Worm (Caenorhabditis elegans) whole organism, L1 larva: Measurements from ENCODE around the gene F38A5.6.
A peak's percentile ranks its signal among the peaks of the same experiment; 100 is the strongest.

ENCODE experiments used
- C04F5.9 ChIP-seq: sonication (generic microtip); optimal IDR thresholded peaks from 2 replicates; lab custom pipeline; 2016; ENCODE audit warnings: missing genetic modification characterization, missing compliant biosample characterization
- C34B4.2 ChIP-seq: sonication (generic microtip); optimal IDR thresholded peaks from 2 replicates; lab custom pipeline; 2017; ENCODE audit warnings: mild to moderate bottlenecking, missing genetic modification characterization, missing compliant biosample characterization
- aly-2 ChIP-seq: fragments of 150-350 bp; optimal IDR thresholded peaks from 2 replicates; lab custom pipeline; 2014; ENCODE audit warnings: missing biosample characterization, missing genetic modification characterization
- ama-1 ChIP-seq: fragments of 150-350 bp; optimal IDR thresholded peaks from 2 replicates; lab custom pipeline; 2014
- blmp-1 ChIP-seq: fragments of 150-350 bp; optimal IDR thresholded peaks from 2 replicates; lab custom pipeline; 2014; ENCODE audit warnings: missing biosample characterization, missing genetic modification characterization
- ceh-63 ChIP-seq: fragments of 200-800 bp; sonication (Bioruptor generic); optimal IDR thresholded peaks from 2 replicates; lab custom pipeline; 2018; ENCODE audit warnings: mild to moderate bottlenecking, missing genetic modification characterization, missing compliant biosample characterization
- ceh-82 ChIP-seq, 3 experiments: fragments of 150-350 bp in 1 of 3; sonication (generic microtip) in 2 of 3; optimal IDR thresholded peaks; 2 replicates each; lab custom pipeline; 2014 to 2017; ENCODE audit warnings: missing biosample characterization in 3 of 3, missing genetic modification characterization in 3 of 3
- ceh-88 ChIP-seq: fragments of 200-800 bp; sonication (Bioruptor generic); IDR thresholded peaks from 2 replicates; pipeline ENCODE4 v1.3.6; 2022; ENCODE audit warnings: missing genetic modification characterization, missing compliant biosample characterization
- ces-1 ChIP-seq: fragments of 150-350 bp; optimal IDR thresholded peaks from 2 replicates; lab custom pipeline; 2014; ENCODE audit warnings: missing biosample characterization, missing genetic modification reagents, missing genetic modification characterization
- dsc-1 ChIP-seq: sonication (generic microtip); optimal IDR thresholded peaks from 2 replicates; lab custom pipeline; 2016; ENCODE audit warnings: mild to moderate bottlenecking, missing genetic modification characterization, missing compliant biosample characterization
- efl-1 ChIP-seq, 4 experiments: fragments of 150-350 bp; optimal IDR thresholded peaks in 3 of 4; peaks in 1 of 4; 1 replicate in 1 of 4; 2 replicates in 3 of 4; lab custom pipeline; 2014; ENCODE audit warnings: missing biosample characterization in 2 of 4, missing genetic modification characterization in 2 of 4, missing genetic modification reagents in 2 of 4
- egl-27 ChIP-seq, 2 experiments: fragments of 150-350 bp in 1 of 2; sonication (generic microtip); optimal IDR thresholded peaks; 3 replicates each; lab custom pipeline; 2017 to 2018; ENCODE audit warnings: missing biosample characterization in 2 of 2, missing genetic modification characterization in 2 of 2, missing genetic modification reagents in 2 of 2
- elt-2 ChIP-seq: sonication (generic microtip); optimal IDR thresholded peaks from 2 replicates; lab custom pipeline; 2016; ENCODE audit warnings: missing genetic modification characterization, mild to moderate bottlenecking, inconsistent platforms, missing compliant biosample characterization, missing genetic modification reagents
- ets-5 ChIP-seq: fragments of 200-800 bp; sonication (Bioruptor generic); IDR thresholded peaks from 2 replicates; pipeline ENCODE4 v1.3.6; 2022; ENCODE audit warnings: missing genetic modification characterization, missing compliant biosample characterization
- fkh-4 ChIP-seq: sonication (generic microtip); optimal IDR thresholded peaks from 2 replicates; lab custom pipeline; 2016; ENCODE audit warnings: missing compliant biosample characterization, missing genetic modification characterization, borderline replicate concordance
- grh-1 ChIP-seq: fragments of 200-800 bp; sonication (Bioruptor generic); IDR thresholded peaks from 2 replicates; pipeline ENCODE4 v1.3.6; 2022; ENCODE audit warnings: missing genetic modification reagents, missing genetic modification characterization, missing compliant biosample characterization
- hlh-4 ChIP-seq: sonication (generic microtip); optimal IDR thresholded peaks from 2 replicates; lab custom pipeline; 2016; ENCODE audit warnings: mild to moderate bottlenecking, missing genetic modification characterization, missing compliant biosample characterization
- irx-1 ChIP-seq: sonication (generic microtip); optimal IDR thresholded peaks from 2 replicates; lab custom pipeline; 2016; ENCODE audit warnings: missing genetic modification characterization, missing compliant biosample characterization
- jun-1 ChIP-seq: fragments of 150-350 bp; optimal IDR thresholded peaks from 2 replicates; lab custom pipeline; 2014; ENCODE audit warnings: missing biosample characterization, missing genetic modification reagents, missing genetic modification characterization
- lin-15B ChIP-seq: fragments of 150-350 bp; sonication (generic microtip); optimal IDR thresholded peaks from 3 replicates; lab custom pipeline; 2014; ENCODE audit warnings: missing biosample characterization, missing genetic modification characterization
- lin-35 ChIP-seq, 2 experiments: fragments of 150-350 bp; optimal IDR thresholded peaks; 2 replicates each; lab custom pipeline; 2014; ENCODE audit warnings: missing biosample characterization in 2 of 2, missing genetic modification characterization in 2 of 2, missing genetic modification reagents in 2 of 2
- mef-2 ChIP-seq: fragments of 150-350 bp; optimal IDR thresholded peaks from 2 replicates; lab custom pipeline; 2014; ENCODE audit warnings: missing biosample characterization, missing genetic modification characterization
- nhr-11 ChIP-seq: fragments of 150-350 bp; optimal IDR thresholded peaks from 2 replicates; lab custom pipeline; 2014; ENCODE audit warnings: missing biosample characterization, missing genetic modification characterization
- nhr-19 ChIP-seq: fragments of 200-800 bp; sonication (Bioruptor generic); conservative IDR thresholded peaks from 2 replicates; pipeline ENCODE4 v1.3.6; 2022; ENCODE audit warnings: missing genetic modification characterization, missing compliant biosample characterization
- nhr-20 ChIP-seq: sonication (generic microtip); optimal IDR thresholded peaks from 2 replicates; lab custom pipeline; 2016; ENCODE audit warnings: mild to moderate bottlenecking, missing genetic modification characterization, missing compliant biosample characterization
- nhr-237 ChIP-seq: fragments of 150-350 bp; optimal IDR thresholded peaks from 2 replicates; lab custom pipeline; 2014; ENCODE audit warnings: missing biosample characterization, missing genetic modification characterization
- nhr-28 ChIP-seq: fragments of 150-350 bp; optimal IDR thresholded peaks from 2 replicates; lab custom pipeline; 2014; ENCODE audit warnings: missing biosample characterization, missing genetic modification characterization
- nhr-77 ChIP-seq: fragments of 150-350 bp; optimal IDR thresholded peaks from 2 replicates; lab custom pipeline; 2014; ENCODE audit warnings: missing biosample characterization, missing genetic modification characterization
- nhr-84 ChIP-seq: sonication (generic microtip); optimal IDR thresholded peaks from 2 replicates; lab custom pipeline; 2017; ENCODE audit warnings: missing biosample characterization, missing genetic modification characterization
- nhr-90 ChIP-seq: sonication (generic microtip); optimal IDR thresholded peaks from 2 replicates; lab custom pipeline; 2016; ENCODE audit warnings: mild to moderate bottlenecking, missing genetic modification characterization, missing compliant biosample characterization; ENCODE audit not compliant: poor library complexity
- pag-3 ChIP-seq: sonication (generic microtip); optimal IDR thresholded peaks from 2 replicates; lab custom pipeline; 2017; ENCODE audit warnings: missing genetic modification characterization, mild to moderate bottlenecking, missing compliant biosample characterization, antibody characterized with exemption, borderline replicate concordance; ENCODE audit not compliant: insufficient read depth
- pqm-1 ChIP-seq: sonication (generic microtip); optimal IDR thresholded peaks from 3 replicates; lab custom pipeline; 2017; ENCODE audit warnings: missing biosample characterization, missing genetic modification characterization
- rnt-1 ChIP-seq: sonication (generic microtip); optimal IDR thresholded peaks from 2 replicates; lab custom pipeline; 2016; ENCODE audit warnings: mild to moderate bottlenecking, missing genetic modification characterization, moderate library complexity, missing compliant biosample characterization
- skn-1 ChIP-seq: fragments of 150-350 bp; optimal IDR thresholded peaks from 2 replicates; lab custom pipeline; 2014; ENCODE audit warnings: missing biosample characterization, missing genetic modification characterization
- snpc-4 ChIP-seq: fragments of 150-350 bp; optimal IDR thresholded peaks from 2 replicates; lab custom pipeline; 2014; ENCODE audit warnings: missing biosample characterization, missing genetic modification characterization
- snu-23 ChIP-seq: sonication (generic microtip); optimal IDR thresholded peaks from 2 replicates; lab custom pipeline; 2016; ENCODE audit warnings: missing genetic modification characterization, missing compliant biosample characterization
- swsn-7 ChIP-seq: sonication (generic microtip); optimal IDR thresholded peaks from 2 replicates; lab custom pipeline; 2016; ENCODE audit warnings: missing genetic modification characterization, missing compliant biosample characterization
- tbx-2 ChIP-seq: sonication (generic microtip); optimal IDR thresholded peaks from 2 replicates; lab custom pipeline; 2016; ENCODE audit warnings: missing genetic modification characterization, missing compliant biosample characterization
- tlp-1 ChIP-seq: fragments of 150-350 bp; optimal IDR thresholded peaks from 2 replicates; lab custom pipeline; 2014; ENCODE audit warnings: missing biosample characterization, missing genetic modification characterization
- unc-30 ChIP-seq: sonication (generic microtip); optimal IDR thresholded peaks from 2 replicates; lab custom pipeline; 2017; ENCODE audit warnings: missing biosample characterization, missing genetic modification characterization
- unc-62 ChIP-seq: fragments of 150-350 bp; optimal IDR thresholded peaks from 2 replicates; lab custom pipeline; 2014; ENCODE audit warnings: missing biosample characterization, missing genetic modification reagents, missing genetic modification characterization
- unc-86 ChIP-seq: sonication (generic microtip); optimal IDR thresholded peaks from 2 replicates; lab custom pipeline; 2016; ENCODE audit warnings: missing genetic modification characterization, missing compliant biosample characterization
- vab-15 ChIP-seq: sonication (generic microtip); optimal IDR thresholded peaks from 2 replicates; lab custom pipeline; 2017; ENCODE audit warnings: missing genotype, mild to moderate bottlenecking, missing genetic modification characterization, missing compliant biosample characterization
- zag-1 ChIP-seq: fragments of 150-350 bp; optimal IDR thresholded peaks from 2 replicates; lab custom pipeline; 2014; ENCODE audit warnings: missing biosample characterization, missing genetic modification characterization
- ztf-11 ChIP-seq, 2 experiments: sonication (generic microtip); optimal IDR thresholded peaks; 2 replicates each; lab custom pipeline; 2016 to 2017; ENCODE audit warnings: missing genetic modification characterization in 2 of 2, missing biosample characterization in 1 of 2, missing compliant biosample characterization in 1 of 2

Gene F38A5.6

DNA sequence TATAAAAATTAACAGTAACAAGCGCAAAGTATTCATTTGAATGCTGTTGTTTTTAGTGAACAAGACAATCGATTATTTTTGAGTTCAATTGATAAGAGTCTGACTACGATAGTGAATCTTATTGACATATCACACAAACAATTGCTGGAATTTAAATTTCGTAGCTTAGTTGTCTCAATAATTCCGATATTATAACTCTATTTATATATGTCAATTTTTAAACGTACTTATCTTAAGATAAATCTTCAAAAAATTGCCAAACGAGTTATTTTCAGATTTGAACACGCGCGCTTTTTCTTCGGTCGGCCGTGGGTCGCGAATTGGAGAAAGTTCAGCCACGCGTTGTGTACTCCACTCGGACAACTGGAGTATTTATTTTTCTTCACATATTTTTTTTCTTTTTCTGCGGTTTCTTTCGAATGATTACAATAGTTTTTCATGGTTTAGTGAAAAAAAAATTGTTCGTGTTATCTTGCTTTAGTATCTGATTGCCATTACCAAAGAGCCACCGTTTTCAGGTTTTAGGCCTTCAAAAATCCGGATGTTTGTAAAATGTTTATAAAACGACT is 34.6 kb upstream of the F38A5.6 start, which contains the start of the genes cest-5.1 and C01B10.9 (continued):
- TF ChIP-seq irx-1 (tag; lab: Kevin White, UChicago) (peak; percentile 94), unc-62 (GFP tag; lab: Kevin White, UChicago) (no peak), dsc-1 (tag; lab: Kevin White, UChicago) (peak; percentile 88), ceh-82 (tag; optimal IDR thresholded peaks at IDR 0.05; lab: Kevin White, UChicago) (peak; percentile 48 to 79 (median 61)), lin-35 (GFP tag; optimal IDR thresholded peaks at IDR 0.05; lab: Kevin White, UChicago) (peak; percentile 96), ces-1 (GFP tag; lab: Kevin White, UChicago) (no peak), aly-2 (no peak), ets-5 (no peak), unc-30 (tag; lab: Kevin White, UChicago) (no peak), nhr-11 (peak; percentile 3)

DNA sequence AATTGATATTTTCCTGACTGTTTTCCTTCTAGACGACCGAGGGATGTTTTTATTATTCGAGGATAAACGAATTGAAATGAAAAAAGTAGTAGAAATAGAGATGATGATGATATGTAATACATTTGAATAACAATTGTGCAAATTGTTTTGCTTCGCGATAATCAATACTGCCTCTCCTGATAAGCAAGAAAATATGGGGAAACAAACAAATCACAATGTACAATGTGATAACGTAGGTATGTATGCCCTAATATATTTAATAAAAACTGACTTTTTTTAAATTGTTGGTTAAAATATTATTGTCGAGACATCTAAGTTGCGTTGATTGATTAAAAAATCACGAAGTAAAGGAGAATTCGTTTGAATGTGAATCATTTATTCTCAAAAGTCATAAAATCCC is 30.6 kb upstream of the F38A5.6 start, which contains the start of gene cest-5.2:
Gene cest-5.2, minus strand, starts transcription at position 128 of the 400 bp plus-strand sequence.
- peak; percentile 9 for TF ChIP-seq nhr-90 (tag; lab: Kevin White, UChicago)
- peak; percentile 51 for TF ChIP-seq elt-2
- TF ChIP-seq hlh-4 (tag; lab: Kevin White, UChicago): no peak

DNA sequence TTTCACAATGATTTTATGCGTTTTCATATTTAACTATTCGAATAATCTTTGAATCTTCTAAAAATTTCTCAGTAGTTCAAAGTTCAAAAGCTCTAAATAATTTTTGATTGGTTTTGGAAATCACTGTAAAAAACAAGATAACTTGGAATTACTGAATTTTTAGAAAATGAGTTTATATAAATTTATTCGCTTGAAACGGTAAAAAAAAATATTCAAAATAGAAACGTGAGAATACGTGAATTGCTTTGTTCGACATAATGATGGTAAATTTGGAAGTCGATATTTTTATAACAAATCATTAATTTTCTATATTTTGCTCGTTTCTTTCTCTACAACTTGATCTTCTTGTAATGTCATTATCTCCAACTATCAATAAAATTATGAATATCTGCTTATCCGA is 26.2 kb upstream of the F38A5.6 start, which contains the start of gene C01B10.44:
Gene C01B10.44, plus strand, starts transcription at position 301 of the 400 bp plus-strand sequence.
- TF ChIP-seq unc-62 (GFP tag; lab: Kevin White, UChicago) (no peak), C04F5.9 (no peak), snpc-4 (tag; lab: Kevin White, UChicago) (no peak)

DNA sequence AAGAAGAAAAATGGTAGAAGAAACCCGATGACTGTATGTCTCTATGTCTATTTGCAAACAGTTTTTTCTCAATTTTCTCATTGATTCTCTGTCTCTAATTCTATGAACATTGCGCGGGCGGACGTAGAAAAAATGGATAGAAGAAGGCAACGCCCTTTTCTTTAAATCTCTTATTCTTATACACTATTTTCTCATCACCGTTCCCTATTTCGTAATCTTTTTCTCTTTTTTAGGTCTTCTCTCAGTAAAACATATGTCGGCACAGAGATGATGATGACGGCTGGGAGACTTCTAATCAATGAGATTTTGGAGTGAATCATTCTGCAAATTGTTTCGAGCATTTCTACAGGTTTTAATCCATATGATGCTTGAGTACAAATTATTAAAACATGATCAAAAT is 24.9 kb upstream of the F38A5.6 start:
- TF ChIP-seq fkh-4 (no peak), ceh-88 (GFP tag; lab: Robert Waterston, UW) (no peak), nhr-90 (tag; lab: Kevin White, UChicago) (peak; percentile 35), blmp-1 (tag; lab: Kevin White, UChicago) (peak; percentile 46), egl-27 (tag; optimal IDR thresholded peaks at IDR 0.05; lab: Kevin White, UChicago) (no peak), efl-1 (optimal IDR thresholded peaks at IDR 0.05; lab: Kevin White, UChicago) (peak; percentile 13 to 17), efl-1 (GFP tag; optimal IDR thresholded peaks at IDR 0.05 in 1 of 2; lab: Kevin White, UChicago) (peak; percentile 20 to 91), pag-3 (tag; lab: Kevin White, UChicago) (no peak), nhr-77 (tag; lab: Kevin White, UChicago) (no peak), nhr-11 (no peak), hlh-4 (tag; lab: Kevin White, UChicago) (no peak), tlp-1 (tag; lab: Kevin White, UChicago) (no peak), tbx-2 (tag; lab: Kevin White, UChicago) (peak; percentile 15), irx-1 (tag; lab: Kevin White, UChicago) (no peak), grh-1 (no peak), swsn-7 (tag; lab: Kevin White, UChicago) (no peak), rnt-1 (tag; lab: Kevin White, UChicago) (no peak), jun-1 (no peak), ztf-11 (tag; optimal IDR thresholded peaks at IDR 0.05; lab: Kevin White, UChicago) (no peak), dsc-1 (tag; lab: Kevin White, UChicago) (no peak), ets-5 (no peak), snu-23 (GFP tag; lab: Kevin White, UChicago) (peak; percentile 43), nhr-237 (tag; lab: Kevin White, UChicago) (peak; percentile 17), ama-1 (lab: Kevin White, UChicago) (no peak), elt-2 (no peak), lin-15B (tag; lab: Kevin White, UChicago) (no peak), nhr-28 (no peak), ceh-63 (GFP tag; lab: Kevin White, UChicago) (no peak), nhr-19 (GFP tag; lab: Robert Waterston, UW) (no peak), pqm-1 (tag; lab: Kevin White, UChicago) (no peak), snpc-4 (tag; lab: Kevin White, UChicago) (no peak), mef-2 (tag; lab: Kevin White, UChicago) (no peak), unc-62 (GFP tag; lab: Kevin White, UChicago) (no peak), nhr-84 (tag; lab: Kevin White, UChicago) (no peak), zag-1 (tag; lab: Kevin White, UChicago) (no peak), C34B4.2 (tag; lab: Kevin White, UChicago) (no peak), skn-1 (tag; lab: Kevin White, UChicago) (peak; percentile 77), unc-86 (tag; lab: Kevin White, UChicago) (no peak), nhr-20 (tag; lab: Kevin White, UChicago) (peak; percentile 33), vab-15 (tag; lab: Kevin White, UChicago) (no peak)
